Fruit fly (Drosophila melanogaster): ENCODE data around the gene Nup58.

DNA sequence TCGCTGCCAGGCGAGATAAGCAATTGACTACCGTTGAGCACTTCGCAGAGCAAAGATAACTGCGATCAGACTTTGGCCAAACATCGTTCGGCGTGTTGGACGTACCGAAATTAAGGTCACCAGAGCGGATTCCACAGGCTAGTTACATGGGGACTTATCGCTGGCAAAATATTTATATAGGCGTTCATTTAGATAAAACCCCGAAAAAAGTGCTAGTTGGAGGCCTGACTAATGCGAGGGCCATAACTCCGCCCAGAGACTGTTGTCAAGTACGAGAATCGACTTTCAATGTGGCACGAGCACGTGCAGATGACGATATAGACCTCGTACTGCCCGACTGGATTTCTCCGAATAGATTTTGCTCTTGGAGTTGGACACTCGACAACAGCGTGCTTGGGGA, 24.9 kb upstream of the Nup58 start:
- TF ChIP-seq psq (optimal IDR thresholded peaks at IDR 0.05) (no peak), pan (optimal IDR thresholded peaks at IDR 0.05) (no peak), usp (GFP tag; optimal IDR thresholded peaks at IDR 0.05) (no peak), Dll (optimal IDR thresholded peaks at IDR 0.05) (no peak), CG8478 (optimal IDR thresholded peaks at IDR 0.05) (no peak)

All from whole organism.